Worm (Caenorhabditis elegans): Measurements from ENCODE around the gene arx-4.

DNA sequence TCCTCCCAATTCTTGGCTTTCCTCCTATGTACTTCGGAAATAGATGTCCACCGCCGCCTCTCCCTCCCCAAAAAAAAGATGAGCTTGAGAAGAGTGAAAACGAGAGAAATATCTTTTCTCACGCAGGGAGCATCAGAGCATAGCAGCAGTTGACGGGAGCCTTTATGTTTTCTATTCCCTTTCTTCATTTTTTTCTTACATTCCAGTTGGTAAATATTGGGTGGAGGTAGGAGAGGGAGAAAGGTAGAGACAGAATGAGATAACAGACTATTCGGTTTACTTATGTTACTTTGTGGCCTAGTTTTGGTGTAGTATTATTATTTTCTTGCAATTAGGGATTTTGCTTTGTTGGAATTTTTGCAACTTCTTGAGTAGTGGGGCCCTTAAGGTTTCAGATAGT lies 17.5 kb upstream of the arx-4 start:
- TF ChIP-seq nhr-71 (tag; optimal IDR thresholded peaks at IDR 0.05): no peak
- TF ChIP-seq nhr-77 (tag; optimal IDR thresholded peaks at IDR 0.05): no peak
- no peak for TF ChIP-seq ama-1 (optimal IDR thresholded peaks at IDR 0.05)
- TF ChIP-seq ztf-11 (tag; optimal IDR thresholded peaks at IDR 0.05): no peak
